Worm (Caenorhabditis elegans): ENCODE measurements around the gene lam-2.
A peak's percentile ranks its signal among the peaks of the same experiment; 100 is the strongest.

Gene lam-2

DNA sequence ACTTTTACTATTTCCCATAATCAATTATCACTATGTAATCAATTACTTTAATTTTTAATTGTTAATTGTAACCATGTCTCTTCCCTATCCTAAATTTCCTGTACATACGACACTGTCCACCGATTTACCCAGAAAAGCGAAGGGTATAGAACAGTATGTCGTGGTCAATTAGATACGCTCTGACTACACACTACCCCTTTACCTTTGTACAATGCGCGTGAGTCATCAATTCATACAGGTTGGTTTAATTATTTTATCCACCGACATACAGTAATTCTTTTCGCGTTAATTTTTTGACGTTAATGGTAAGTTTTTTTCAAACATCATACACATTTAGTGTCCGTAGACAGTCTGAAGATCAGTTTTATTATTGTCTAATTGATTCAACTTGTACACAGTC is 30.6 kb upstream of the lam-2 start (continued):
- TF ChIP-seq mep-1 (tag; optimal IDR thresholded peaks at IDR 0.05) (peak; percentile 99), zip-11 (GFP tag; IDR thresholded peaks at IDR 0.05) (no peak), ctbp-1 (GFP tag; IDR thresholded peaks at IDR 0.05) (no peak), lim-7 (GFP tag; IDR thresholded peaks at IDR 0.05) (no peak), egl-27 (tag; optimal IDR thresholded peaks at IDR 0.05) (no peak), ztf-7 (tag; optimal IDR thresholded peaks at IDR 0.05) (peak; percentile 92), skn-1 (tag; optimal IDR thresholded peaks at IDR 0.05) (no peak), nhr-77 (tag; optimal IDR thresholded peaks at IDR 0.05) (peak; percentile 99), spr-3 (GFP tag; optimal IDR thresholded peaks at IDR 0.05) (no peak), Y5F2A.4 (GFP tag; optimal IDR thresholded peaks at IDR 0.05) (no peak), sdz-12 (GFP tag; optimal IDR thresholded peaks at IDR 0.05) (no peak), set-16 (GFP tag; IDR thresholded peaks at IDR 0.05) (no peak), dve-1 (tag; optimal IDR thresholded peaks at IDR 0.05; ENCODE audit: insufficient read depth) (peak; percentile 98), ZK337.2 (GFP tag; IDR thresholded peaks at IDR 0.05) (no peak), F44E2.7 (GFP tag; IDR thresholded peaks at IDR 0.05) (no peak), egl-43 (GFP tag; IDR thresholded peaks at IDR 0.05) (no peak), daf-19 (GFP tag; conservative IDR thresholded peaks at IDR 0.05) (no peak), ama-1 (optimal IDR thresholded peaks at IDR 0.05) (no peak), dmd-6 (GFP tag; IDR thresholded peaks at IDR 0.05) (peak; percentile 89), T26A8.4 (GFP tag; IDR thresholded peaks at IDR 0.05) (peak; percentile 97), nhr-41 (GFP tag; IDR thresholded peaks at IDR 0.05) (no peak), madf-5 (GFP tag; IDR thresholded peaks at IDR 0.05) (no peak), mes-2 (tag; optimal IDR thresholded peaks at IDR 0.05; ENCODE audit: poor library complexity, severe bottlenecking) (no peak), pqm-1 (tag; optimal IDR thresholded peaks at IDR 0.05) (peak; percentile 41), nhr-25 (tag; optimal IDR thresholded peaks at IDR 0.05; ENCODE audit: borderline replicate concordance, insufficient read depth) (peak; percentile 91), attf-4 (tag; optimal IDR thresholded peaks at IDR 0.05) (no peak), Y48G9A.11 (GFP tag; IDR thresholded peaks at IDR 0.05) (no peak), dmd-8 (GFP tag; IDR thresholded peaks at IDR 0.05) (no peak)

DNA sequence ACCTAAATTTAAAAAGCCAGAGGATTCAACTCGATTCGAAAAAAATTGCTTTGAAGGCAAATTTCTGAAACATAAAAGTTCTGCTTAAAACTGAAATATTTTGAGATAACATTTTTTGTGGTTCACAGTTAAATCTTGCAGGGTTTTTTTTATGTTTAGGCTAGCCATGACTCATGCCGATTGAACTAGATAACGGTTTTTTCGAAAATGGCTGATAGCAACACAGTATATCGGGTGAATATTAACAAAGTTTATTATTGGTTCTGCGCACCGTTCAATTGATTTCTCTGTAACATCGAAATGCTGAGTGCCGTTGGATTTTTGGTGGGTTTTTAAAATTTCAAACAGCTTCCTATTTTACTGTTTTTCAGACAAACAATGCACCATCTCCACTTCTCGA is 26.3 kb upstream of the lam-2 start, which contains the start of gene F43E12.1:
TSS of gene F43E12.1 (plus strand) at position 301 of the 400 bp plus-strand sequence.
- TF ChIP-seq ztf-7 (tag; optimal IDR thresholded peaks at IDR 0.05) (no peak), hlh-11 (tag; optimal IDR thresholded peaks at IDR 0.05) (no peak), spr-1 (tag; optimal IDR thresholded peaks at IDR 0.05) (no peak), arid-1 (GFP tag; conservative IDR thresholded peaks at IDR 0.05) (no peak)

DNA sequence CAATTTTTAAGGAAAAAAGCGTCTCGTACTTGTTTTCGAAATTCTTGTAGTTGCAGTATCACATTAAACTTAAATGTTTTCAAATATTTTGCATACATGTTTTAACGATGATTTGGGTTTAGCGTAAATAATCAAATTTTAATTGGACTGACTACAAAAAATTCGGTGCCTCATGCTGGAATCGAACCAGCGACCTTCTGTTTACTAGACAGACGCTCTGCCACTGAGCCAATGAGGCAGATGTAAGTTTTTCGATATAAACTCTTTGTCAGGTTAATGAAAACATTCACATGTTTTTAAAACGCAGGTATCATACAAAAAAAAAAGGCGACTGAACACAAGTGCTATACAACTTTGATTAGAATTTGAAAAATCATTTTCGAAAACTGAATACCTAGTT is 25.8 kb upstream of the lam-2 start:
- TF ChIP-seq tra-1 (GFP tag; IDR thresholded peaks at IDR 0.05) (0 out of 2 replicates have a peak, but pooled peaks have one; percentile 67), lin-1 (GFP tag; IDR thresholded peaks at IDR 0.05) (peak; percentile 21; the same call in 1 of the 2 replicates), mxl-2 (GFP tag; conservative IDR thresholded peaks at IDR 0.05) (no peak), ZK337.2 (GFP tag; IDR thresholded peaks at IDR 0.05) (no peak), ceh-20 (GFP tag; IDR thresholded peaks at IDR 0.05) (0 out of 2 replicates have a peak, but pooled peaks have one; percentile 22), vab-7 (GFP tag; IDR thresholded peaks at IDR 0.05) (peak; percentile 46; the same call in 1 of the 2 replicates), arid-1 (GFP tag; conservative IDR thresholded peaks at IDR 0.05) (0 out of 2 replicates have a peak, but pooled peaks have one; percentile 60), hlh-30 (tag; optimal IDR thresholded peaks at IDR 0.05; ENCODE audit: insufficient read depth) (peak; percentile 15), daf-16 (GFP tag; optimal IDR thresholded peaks at IDR 0.05) (peak in 1 of 2 experiments; percentile 69), daf-16 (tag; optimal IDR thresholded peaks at IDR 0.05) (peak; percentile 84), pha-4 (GFP tag; IDR thresholded peaks at IDR 0.05) (peak; percentile 51; the same call in 1 of the 2 replicates), pha-4 (tag; optimal IDR thresholded peaks at IDR 0.05) (no peak), mes-2 (tag; optimal IDR thresholded peaks at IDR 0.05; ENCODE audit: poor library complexity, severe bottlenecking) (peak; percentile 60), aha-1 (tag) (peak; percentile 87), dve-1 (tag; optimal IDR thresholded peaks at IDR 0.05; ENCODE audit: insufficient read depth) (peak; percentile 29), zfp-3 (GFP tag; conservative IDR thresholded peaks at IDR 0.05) (0 out of 2 replicates have a peak, but pooled peaks have one; percentile 52), egl-43 (GFP tag; IDR thresholded peaks at IDR 0.05) (no peak), nhr-28 (tag; optimal IDR thresholded peaks at IDR 0.05) (no peak), Y48G9A.11 (GFP tag; IDR thresholded peaks at IDR 0.05) (peak; percentile 60)

Measured in whole organism, L4 larva.